Worm (Caenorhabditis elegans) whole organism, midembryonic: ENCODE results near the gene tofu-2.

Experiments used
- T22C8.4 ChIP-seq: fragments of 200-800 bp; sonication (Bioruptor generic); IDR thresholded peaks from 2 replicates; pipeline ENCODE4 v1.3.6; 2022; ENCODE audit warnings: missing genetic modification characterization, missing compliant biosample characterization
- cog-1 ChIP-seq: sonication (generic microtip); optimal IDR thresholded peaks from 2 replicates; lab custom pipeline; 2016; ENCODE audit warnings: missing genetic modification characterization, missing compliant biosample characterization
- flt-1 ChIP-seq: fragments of 200-800 bp; sonication (Bioruptor generic); IDR thresholded peaks from 2 replicates; pipeline ENCODE4 v1.3.6; 2022; ENCODE audit warnings: missing genetic modification characterization, missing compliant biosample characterization
- klf-2 ChIP-seq: fragments of 200-800 bp; sonication (Bioruptor generic); conservative IDR thresholded peaks from 2 replicates; pipeline ENCODE4 v1.3.6; 2022; ENCODE audit warnings: missing genetic modification reagents, missing genetic modification characterization, missing compliant biosample characterization
- med-1 ChIP-seq: sonication (generic microtip); optimal IDR thresholded peaks from 2 replicates; lab custom pipeline; 2017; ENCODE audit warnings: missing genetic modification characterization, mild to moderate bottlenecking, missing compliant biosample characterization, antibody characterized with exemption, missing genetic modification reagents; ENCODE audit not compliant: insufficient read depth
- ref-1 ChIP-seq: fragments of 200-800 bp; sonication (Bioruptor generic); conservative IDR thresholded peaks from 2 replicates; pipeline ENCODE4 v1.3.6; 2022; ENCODE audit warnings: missing genetic modification reagents, missing genetic modification characterization, missing compliant biosample characterization
- tab-1 ChIP-seq: fragments of 200-800 bp; sonication (Bioruptor generic); IDR thresholded peaks from 2 replicates; pipeline ENCODE4 v1.3.6; 2022; ENCODE audit warnings: missing genetic modification characterization, missing compliant biosample characterization
- ztf-23 ChIP-seq: fragments of 200-800 bp; sonication (Bioruptor generic); IDR thresholded peaks from 2 replicates; pipeline ENCODE4 v1.3.6; 2022; ENCODE audit warnings: missing genetic modification reagents, missing genetic modification characterization, missing compliant biosample characterization
- ztf-29 ChIP-seq: fragments of 200-800 bp; sonication (Bioruptor generic); IDR thresholded peaks from 2 replicates; pipeline ENCODE4 v1.3.6; 2022; ENCODE audit warnings: missing genetic modification reagents, missing genetic modification characterization, missing compliant biosample characterization

Gene tofu-2

ce11 chrV:7051133-7051765 lies at the start of gene tofu-2, which contains the start of gene spig-1:
Gene tofu-2, minus strand, starts transcription at chrV:7051248.
Gene spig-1, plus strand, starts transcription at chrV:7051715.
- TF ChIP-seq T22C8.4 (GFP tag; lab: Robert Waterston, UW) (no peak), klf-2 (GFP tag; lab: Robert Waterston, UW) (no peak), ztf-29 (GFP tag; lab: Robert Waterston, UW) (no peak), ztf-23 (no peak), ref-1 (no peak), tab-1 (GFP tag; lab: Robert Waterston, UW) (no peak), flt-1 (no peak), cog-1 (tag; lab: Kevin White, UChicago) (no peak), med-1 (GFP tag; lab: Kevin White, UChicago) (no peak)

DNA sequence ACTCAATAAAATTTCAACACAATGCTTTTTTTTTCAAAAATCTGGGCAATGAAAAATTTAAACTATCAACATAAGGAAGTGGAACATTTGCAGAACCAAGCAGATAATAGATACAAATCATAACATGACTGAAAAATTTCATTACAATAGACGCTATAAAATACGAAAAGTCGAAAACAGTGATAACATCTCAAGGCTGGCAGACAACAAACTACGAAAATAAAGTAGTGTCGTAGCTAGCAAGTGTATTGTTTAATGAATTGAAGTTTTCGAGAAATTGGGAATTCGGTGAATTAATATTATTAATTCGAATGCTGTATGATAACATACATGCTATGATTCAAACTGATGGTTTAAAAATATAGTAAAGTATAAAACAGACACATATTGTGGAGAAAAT lies 45.8 kb upstream of the tofu-2 start:
- TF ChIP-seq flt-1 (no peak), ztf-23 (no peak)

- TF ChIP-seq klf-2 (GFP tag; lab: Robert Waterston, UW) (no peak), ztf-23 (no peak), T22C8.4 (GFP tag; lab: Robert Waterston, UW) (no peak), ztf-29 (GFP tag; lab: Robert Waterston, UW) (no peak), flt-1 (no peak), med-1 (GFP tag; lab: Kevin White, UChicago) (no peak), ref-1 (no peak), tab-1 (GFP tag; lab: Robert Waterston, UW) (no peak), cog-1 (tag; lab: Kevin White, UChicago) (no peak)
These were observed 45.2 kb upstream of the tofu-2 start for ce11 chrV:7096129-7096730.

- TF ChIP-seq klf-2 (GFP tag; lab: Robert Waterston, UW) (no peak), med-1 (GFP tag; lab: Kevin White, UChicago) (no peak), cog-1 (tag; lab: Kevin White, UChicago) (no peak), flt-1 (no peak), T22C8.4 (GFP tag; lab: Robert Waterston, UW) (no peak), ztf-29 (GFP tag; lab: Robert Waterston, UW) (no peak), tab-1 (GFP tag; lab: Robert Waterston, UW) (no peak), ztf-23 (no peak), ref-1 (no peak)
These were observed 44.4 kb upstream of the tofu-2 start for ce11 chrV:7095254-7095990.

DNA sequence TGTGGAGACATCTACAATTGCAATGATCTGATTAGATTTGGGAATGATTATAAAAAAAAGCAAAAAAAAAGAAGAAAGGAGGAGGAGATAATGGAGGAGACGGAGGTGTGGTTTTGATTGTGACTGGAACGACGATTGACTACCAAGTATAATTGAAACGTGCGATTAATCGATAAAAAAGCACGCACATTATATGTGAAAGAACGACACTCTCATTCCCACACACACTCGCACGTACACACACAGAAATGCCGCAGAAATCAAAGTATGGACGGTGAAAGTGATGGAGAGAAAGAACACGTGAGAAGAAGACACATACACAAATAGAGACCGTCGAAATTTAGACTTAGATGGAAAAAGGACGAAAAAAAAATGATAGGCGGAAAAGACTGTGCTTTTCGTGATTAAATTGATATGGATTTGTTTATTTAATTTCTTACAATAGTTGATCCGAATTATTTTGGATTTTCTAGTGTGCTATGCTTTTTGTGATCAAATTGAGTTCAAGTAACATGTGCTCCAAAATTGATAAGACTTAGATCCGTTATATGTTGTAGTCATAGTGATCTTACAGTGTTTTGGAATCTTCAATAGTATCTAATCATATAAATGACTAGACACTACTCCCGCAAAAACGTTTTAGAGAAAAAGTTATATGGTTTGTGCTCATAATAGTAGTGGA lies 42.8 kb upstream of the tofu-2 start, which contains the start of gene nhr-135:
TSS of gene nhr-135 (minus strand) at position 51 of the 682 bp plus-strand sequence.
- TF ChIP-seq ztf-29 (GFP tag; lab: Robert Waterston, UW) (no peak), T22C8.4 (GFP tag; lab: Robert Waterston, UW) (peak; percentile 38; the same call in 1 of the 2 replicates)

DNA sequence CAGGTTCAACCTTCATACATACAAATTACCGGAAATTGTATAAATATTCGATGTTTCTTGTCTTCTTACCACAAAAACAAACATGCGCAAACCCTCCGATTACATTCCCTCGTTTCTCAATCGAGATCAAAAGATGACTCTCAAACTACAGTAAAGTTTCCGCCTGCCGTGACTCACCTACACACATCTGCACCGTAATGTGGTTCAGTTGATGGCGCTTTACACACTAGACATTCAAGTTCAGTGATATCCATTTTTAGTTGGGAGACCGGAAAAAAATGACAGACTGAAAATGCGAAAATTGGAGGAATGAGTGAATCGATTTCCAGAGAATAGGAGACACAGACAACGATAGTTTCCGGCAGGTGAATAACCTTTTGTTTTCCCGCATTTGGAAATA lies 40.2 kb upstream of the tofu-2 start, which contains the start of gene nhr-286:
TSS of gene nhr-286 (minus strand) at position 324 of the 400 bp plus-strand sequence.
- no peak for TF ChIP-seq klf-2 (GFP tag; lab: Robert Waterston, UW)
- no peak for TF ChIP-seq cog-1 (tag; lab: Kevin White, UChicago)
- no peak for TF ChIP-seq ztf-29 (GFP tag; lab: Robert Waterston, UW)
- TF ChIP-seq ref-1 = no peak
- no peak for TF ChIP-seq ztf-23
- no peak for TF ChIP-seq flt-1
- TF ChIP-seq T22C8.4 (GFP tag; lab: Robert Waterston, UW) = no peak
- no peak for TF ChIP-seq med-1 (GFP tag; lab: Kevin White, UChicago)

- TF ChIP-seq ztf-29 (GFP tag; lab: Robert Waterston, UW) (no peak), cog-1 (tag; lab: Kevin White, UChicago) (no peak)
These were observed 38.2 kb upstream of the tofu-2 start for ce11 chrV:7089217-7089616.

DNA sequence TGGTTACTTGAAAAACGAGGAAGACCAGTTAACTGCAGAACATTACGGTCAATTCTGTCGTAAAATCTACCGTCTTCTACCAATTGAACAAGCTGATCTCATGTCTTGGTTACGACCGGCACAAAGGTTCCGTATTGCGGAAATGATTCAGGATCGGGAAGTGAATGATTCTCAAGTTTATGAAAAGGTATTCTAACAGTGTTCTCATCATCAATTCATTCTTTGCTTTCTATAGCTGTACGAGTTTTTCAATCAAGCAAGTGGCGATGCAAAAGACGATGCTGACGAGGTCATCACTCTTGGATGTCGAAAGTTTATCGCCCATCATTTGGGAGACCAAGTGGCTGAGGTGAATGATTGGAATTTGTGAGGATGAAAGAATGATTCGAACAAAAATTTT lies 36.3 kb upstream of the tofu-2 start:
- TF ChIP-seq cog-1 (tag; lab: Kevin White, UChicago) (no peak), klf-2 (GFP tag; lab: Robert Waterston, UW) (no peak), med-1 (GFP tag; lab: Kevin White, UChicago) (no peak), ztf-29 (GFP tag; lab: Robert Waterston, UW) (no peak), tab-1 (GFP tag; lab: Robert Waterston, UW) (no peak), T22C8.4 (GFP tag; lab: Robert Waterston, UW) (no peak), ztf-23 (no peak), flt-1 (no peak), ref-1 (no peak)

ce11 chrV:7085518-7086104 lies 34.6 kb upstream of the tofu-2 start, which contains the start of gene VC5.2:
Gene VC5.2, plus strand, starts transcription at chrV:7085956.
- TF ChIP-seq flt-1 (no peak), klf-2 (GFP tag; lab: Robert Waterston, UW) (no peak), med-1 (GFP tag; lab: Kevin White, UChicago) (no peak), T22C8.4 (GFP tag; lab: Robert Waterston, UW) (no peak), ref-1 (no peak), ztf-23 (no peak)
